Worm (Caenorhabditis elegans) whole organism, early embryonic: Measurements from ENCODE around the gene T04B8.1.

Source experiments
- B0310.2 ChIP-seq: sonication (generic microtip); optimal IDR thresholded peaks from 2 replicates; lab custom pipeline; 2016; ENCODE audit warnings: mild to moderate bottlenecking, missing genetic modification characterization, missing compliant biosample characterization
- F13C5.2 ChIP-seq: sonication (generic microtip); optimal IDR thresholded peaks from 2 replicates; lab custom pipeline; 2017; ENCODE audit warnings: mild to moderate bottlenecking, missing genetic modification characterization, inconsistent platforms, missing compliant biosample characterization
- aly-1 ChIP-seq: sonication (generic microtip); optimal IDR thresholded peaks from 2 replicates; lab custom pipeline; 2016; ENCODE audit warnings: missing genetic modification characterization, missing compliant biosample characterization
- ama-1 ChIP-seq: fragments of 150-350 bp; optimal IDR thresholded peaks from 2 replicates; lab custom pipeline; 2014
- ceh-13 ChIP-seq: fragments of 200-800 bp; sonication (Bioruptor generic); optimal IDR thresholded peaks from 2 replicates; lab custom pipeline; 2018; ENCODE audit warnings: mild to moderate bottlenecking, missing genetic modification characterization, missing compliant biosample characterization
- ceh-36 ChIP-seq: sonication (generic microtip); optimal IDR thresholded peaks from 2 replicates; lab custom pipeline; 2016; ENCODE audit warnings: missing genetic modification characterization, inconsistent platforms, missing compliant biosample characterization
- ets-7 ChIP-seq: sonication (generic microtip); optimal IDR thresholded peaks from 2 replicates; lab custom pipeline; 2016; ENCODE audit warnings: missing genotype, missing genetic modification characterization, missing compliant biosample characterization
- flt-1 ChIP-seq: fragments of 200-800 bp; sonication (Bioruptor generic); IDR thresholded peaks from 2 replicates; pipeline ENCODE4 v1.3.6; 2022; ENCODE audit warnings: missing genetic modification characterization, missing compliant biosample characterization
- hmbx-1 ChIP-seq: sonication (generic microtip); optimal IDR thresholded peaks from 2 replicates; lab custom pipeline; 2016; ENCODE audit warnings: mild to moderate bottlenecking, missing genetic modification characterization, missing compliant biosample characterization
- hmg-4 ChIP-seq: fragments of 200-800 bp; sonication (Bioruptor generic); optimal IDR thresholded peaks from 2 replicates; lab custom pipeline; 2018; ENCODE audit warnings: mild to moderate bottlenecking, missing genetic modification characterization, missing compliant biosample characterization
- hnd-1 ChIP-seq: sonication (generic microtip); optimal IDR thresholded peaks from 2 replicates; lab custom pipeline; 2016; ENCODE audit warnings: missing genetic modification characterization, missing compliant biosample characterization
- pes-1 ChIP-seq: fragments of 200-800 bp; sonication (Bioruptor generic); IDR thresholded peaks from 2 replicates; pipeline ENCODE4 v1.3.6; 2022; ENCODE audit warnings: missing genetic modification reagents, missing genetic modification characterization, missing compliant biosample characterization
- scrt-1 ChIP-seq: fragments of 200-800 bp; sonication (Bioruptor generic); IDR thresholded peaks from 2 replicates; pipeline ENCODE4 v1.3.6; 2022; ENCODE audit warnings: missing genetic modification characterization, missing compliant biosample characterization
- sea-1 ChIP-seq: fragments of 200-800 bp; sonication (Bioruptor generic); conservative IDR thresholded peaks from 2 replicates; pipeline ENCODE4 v1.3.6; 2022; ENCODE audit warnings: missing genetic modification characterization, missing compliant biosample characterization
- tbx-11 ChIP-seq: fragments of 200-800 bp; sonication (Bioruptor generic); IDR thresholded peaks from 2 replicates; pipeline ENCODE4 v1.3.6; 2022; ENCODE audit warnings: missing genetic modification characterization, missing compliant biosample characterization
- tbx-37 ChIP-seq: fragments of 200-800 bp; sonication (Bioruptor generic); conservative IDR thresholded peaks from 2 replicates; pipeline ENCODE4 v1.3.6; 2022; ENCODE audit warnings: missing genetic modification reagents, missing genetic modification characterization, missing compliant biosample characterization
- tra-4 ChIP-seq: sonication (generic microtip); optimal IDR thresholded peaks from 2 replicates; lab custom pipeline; 2017; ENCODE audit warnings: missing genetic modification characterization, missing compliant biosample characterization

Gene T04B8.1

ce11 chrII:675303-675702, 41.2 kb downstream of the T04B8.1 start, which contains the start of gene Y39F10C.1:
Gene Y39F10C.1 (plus strand): TSS chrII:675603.
- TF ChIP-seq tbx-37 (GFP tag; lab: Robert Waterston, UW) (no peak), tbx-11 (GFP tag; lab: Robert Waterston, UW) (no peak), ets-7 (tag; lab: Kevin White, UChicago) (no peak), hmg-4 (no peak), aly-1 (tag; lab: Kevin White, UChicago) (no peak), pes-1 (GFP tag; lab: Robert Waterston, UW) (no peak), ceh-13 (GFP tag; lab: Kevin White, UChicago) (no peak)

ce11 chrII:675822-676221, 41.7 kb downstream of the T04B8.1 start:
- TF ChIP-seq tbx-37 (GFP tag; lab: Robert Waterston, UW) (no peak), hmg-4 (no peak), tbx-11 (GFP tag; lab: Robert Waterston, UW) (no peak), ceh-36 (tag; lab: Kevin White, UChicago) (no peak), F13C5.2 (tag; lab: Kevin White, UChicago) (no peak), flt-1 (no peak), pes-1 (GFP tag; lab: Robert Waterston, UW) (no peak), sea-1 (GFP tag; lab: Robert Waterston, UW) (no peak), aly-1 (tag; lab: Kevin White, UChicago) (no peak), B0310.2 (tag; lab: Kevin White, UChicago) (no peak), hmbx-1 (tag; lab: Kevin White, UChicago) (no peak), tra-4 (tag; lab: Kevin White, UChicago) (no peak), hnd-1 (no peak), ceh-13 (GFP tag; lab: Kevin White, UChicago) (no peak)

- no peak for TF ChIP-seq hnd-1
- no peak for TF ChIP-seq sea-1 (GFP tag; lab: Robert Waterston, UW)
- no peak for TF ChIP-seq flt-1
- TF ChIP-seq ceh-36 (tag; lab: Kevin White, UChicago), result no peak
- no peak for TF ChIP-seq B0310.2 (tag; lab: Kevin White, UChicago)
- TF ChIP-seq F13C5.2 (tag; lab: Kevin White, UChicago), result no peak
- no peak for TF ChIP-seq tra-4 (tag; lab: Kevin White, UChicago)
- TF ChIP-seq ets-7 (tag; lab: Kevin White, UChicago), result no peak
Observed at ce11 chrII:678581-678980, 44.5 kb downstream of the T04B8.1 start, which contains the start of gene T02H6.9. Gene T02H6.9 (plus strand): TSS chrII:678881.

- no peak for TF ChIP-seq tbx-11 (GFP tag; lab: Robert Waterston, UW)
- TF ChIP-seq B0310.2 (tag; lab: Kevin White, UChicago), result no peak
- no peak for TF ChIP-seq sea-1 (GFP tag; lab: Robert Waterston, UW)
- no peak for TF ChIP-seq F13C5.2 (tag; lab: Kevin White, UChicago)
Observed at ce11 chrII:680612-681011, 46.5 kb downstream of the T04B8.1 start, which contains the start of the genes T02H6.10 and T02H6.8. Gene T02H6.10 (minus strand): TSS chrII:680712. Gene T02H6.8 (plus strand): TSS chrII:680832.

ce11 chrII:682326-682725, 48.2 kb downstream of the T04B8.1 start, which contains the start of gene T02H6.7:
Gene T02H6.7 (plus strand): TSS chrII:682626.
- no peak for TF ChIP-seq ceh-36 (tag; lab: Kevin White, UChicago)
- TF ChIP-seq hmg-4, result no peak
- TF ChIP-seq aly-1 (tag; lab: Kevin White, UChicago), result no peak
- TF ChIP-seq B0310.2 (tag; lab: Kevin White, UChicago), result no peak

- TF ChIP-seq tbx-11 (GFP tag; lab: Robert Waterston, UW) (no peak), ceh-13 (GFP tag; lab: Kevin White, UChicago) (no peak), ets-7 (tag; lab: Kevin White, UChicago) (no peak), ceh-36 (tag; lab: Kevin White, UChicago) (no peak), sea-1 (GFP tag; lab: Robert Waterston, UW) (no peak), pes-1 (GFP tag; lab: Robert Waterston, UW) (no peak), scrt-1 (GFP tag; lab: Robert Waterston, UW) (no peak), hmbx-1 (tag; lab: Kevin White, UChicago) (no peak), aly-1 (tag; lab: Kevin White, UChicago) (no peak), flt-1 (no peak), hmg-4 (no peak)
Observed at ce11 chrII:683467-683866, 49.4 kb downstream of the T04B8.1 start, which contains the start of gene T02H6.6. Gene T02H6.6 (plus strand): TSS chrII:683767.

ce11 chrII:684811-685210, 50.7 kb downstream of the T04B8.1 start, which contains the start of gene T02H6.5:
Gene T02H6.5 (plus strand): TSS chrII:685111.
- TF ChIP-seq ama-1 (lab: Kevin White, UChicago) (no peak), hmg-4 (no peak), ets-7 (tag; lab: Kevin White, UChicago) (no peak)
